Fruit fly (Drosophila melanogaster): ENCODE measurements around the gene Eno.

DNA sequence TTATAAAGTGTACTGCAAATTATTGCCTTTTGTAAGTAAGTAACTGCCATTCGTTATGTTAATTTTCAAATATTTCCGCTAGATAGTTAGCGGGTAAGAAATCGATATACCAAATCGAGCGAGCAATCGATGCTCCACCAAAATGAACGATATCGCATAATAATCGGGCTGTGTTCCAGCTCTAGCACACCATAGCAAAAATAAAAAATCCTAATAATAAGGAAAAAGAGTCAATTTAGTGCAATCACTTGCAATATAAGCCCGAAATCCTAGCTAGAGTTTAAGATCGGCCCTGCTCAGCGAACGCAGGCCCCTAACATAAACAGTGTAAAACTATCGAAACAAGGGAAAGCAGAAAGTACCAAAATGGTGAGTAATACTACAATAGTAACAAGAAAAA lies 24.7 kb downstream of the Eno start, which contains the start of gene cpb:
- no peak for TF ChIP-seq D1 (tag; optimal IDR thresholded peaks at IDR 0.05)
- TF ChIP-seq CG9948 (tag; optimal IDR thresholded peaks at IDR 0.05): no peak
- TF ChIP-seq CG12605 (GFP tag; IDR thresholded peaks at IDR 0.05): no peak
- TF ChIP-seq Pif1A (GFP tag; optimal IDR thresholded peaks at IDR 0.05): no peak
- TF ChIP-seq CG8301 (tag; optimal IDR thresholded peaks at IDR 0.05): no peak
- TF ChIP-seq CG8159 (tag; optimal IDR thresholded peaks at IDR 0.05): no peak
- no peak for TF ChIP-seq EcR (GFP tag; optimal IDR thresholded peaks at IDR 0.05)
- no peak for TF ChIP-seq Ets98B (GFP tag; IDR thresholded peaks at IDR 0.05)
- no peak for TF ChIP-seq CG13204 (GFP tag; optimal IDR thresholded peaks at IDR 0.05)

All from whole organism, pupa.